Fruit fly (Drosophila melanogaster) whole organism, embryonic: ENCODE data around the gene CG9497.

Source experiments
- Aef1 ChIP-seq: fragments of 200-800 bp; sonication (Bioruptor generic); IDR thresholded peaks from 3 replicates; pipeline ENCODE4 v1.3.6; 2022; ENCODE audit warnings: missing biosample characterization, missing genetic modification characterization
- Antp ChIP-seq: fragments of 200-800 bp; sonication (Bioruptor generic); optimal IDR thresholded peaks from 3 replicates; lab custom pipeline; 2016; ENCODE audit warnings: missing biosample characterization, missing genetic modification characterization
- Atf-2 ChIP-seq: fragments of 200-800 bp; sonication (Bioruptor generic); optimal IDR thresholded peaks from 2 replicates; lab custom pipeline; 2016; ENCODE audit warnings: missing biosample characterization, missing genetic modification characterization
- BEAF-32 ChIP-seq: fragments of 200-800 bp; sonication (Bioruptor generic); optimal IDR thresholded peaks from 3 replicates; lab custom pipeline; 2017; ENCODE audit warnings: missing biosample characterization, missing genetic modification characterization, mild to moderate bottlenecking, moderate library complexity, missing genetic modification reagents
- Bgb ChIP-seq: fragments of 200-800 bp; sonication (Bioruptor generic); IDR thresholded peaks from 2 replicates; pipeline ENCODE4 v1.3.6; 2022; ENCODE audit warnings: missing biosample characterization, missing genetic modification characterization; ENCODE audit not compliant: partially characterized antibody
- CG11695 ChIP-seq: fragments of 200-800 bp; sonication (Bioruptor generic); IDR thresholded peaks from 3 replicates; pipeline ENCODE4 v1.3.6; 2022; ENCODE audit warnings: missing biosample characterization, missing genetic modification characterization
- CG12155 ChIP-seq: fragments of 200-800 bp; sonication (Bioruptor generic); optimal IDR thresholded peaks from 3 replicates; lab custom pipeline; 2016; ENCODE audit warnings: missing biosample characterization, missing genetic modification characterization
- CG14050 ChIP-seq: fragments of 200-800 bp; sonication (Bioruptor generic); IDR thresholded peaks from 3 replicates; pipeline ENCODE4 v1.3.6; 2022; ENCODE audit warnings: missing biosample characterization, missing genetic modification characterization
- CG14965 ChIP-seq: fragments of 200-800 bp; sonication (Bioruptor generic); optimal IDR thresholded peaks from 2 replicates; lab custom pipeline; 2016; ENCODE audit warnings: missing biosample characterization, missing genetic modification characterization, borderline replicate concordance
- CG15479 ChIP-seq: fragments of 200-800 bp; sonication (Bioruptor generic); optimal IDR thresholded peaks from 3 replicates; lab custom pipeline; 2019; ENCODE audit warnings: missing biosample characterization, mild to moderate bottlenecking, missing genetic modification characterization, moderate library complexity
- CG16813 ChIP-seq: fragments of 200-800 bp; sonication (Bioruptor generic); IDR thresholded peaks from 3 replicates; pipeline ENCODE4 v1.3.6; 2022; ENCODE audit warnings: missing biosample characterization, missing genetic modification characterization; ENCODE audit not compliant: partially characterized antibody
- CG17802 ChIP-seq: fragments of 200-800 bp; sonication (Bioruptor generic); optimal IDR thresholded peaks from 2 replicates; lab custom pipeline; 2018; ENCODE audit warnings: missing biosample characterization, mild to moderate bottlenecking, missing genetic modification characterization, moderate library complexity
- CG17829 ChIP-seq: fragments of 200-800 bp; optimal IDR thresholded peaks from 2 replicates; lab custom pipeline; 2019; ENCODE audit warnings: missing biosample characterization, mild to moderate bottlenecking, missing genetic modification characterization, moderate library complexity
- CG17912 ChIP-seq: fragments of 200-800 bp; sonication (Bioruptor generic); optimal IDR thresholded peaks from 2 replicates; lab custom pipeline; 2018; ENCODE audit warnings: missing biosample characterization, mild to moderate bottlenecking, missing genetic modification characterization
- CG18476 ChIP-seq: fragments of 200-800 bp; sonication (Bioruptor generic); optimal IDR thresholded peaks from 2 replicates; lab custom pipeline; 2016; ENCODE audit warnings: missing biosample characterization, mild to moderate bottlenecking, missing genetic modification characterization
- CG2712 ChIP-seq: fragments of 200-800 bp; optimal IDR thresholded peaks from 3 replicates; lab custom pipeline; 2019; ENCODE audit warnings: missing biosample characterization, mild to moderate bottlenecking, missing genetic modification characterization, moderate library complexity
- CG2889 ChIP-seq: fragments of 200-800 bp; sonication (Bioruptor generic); IDR thresholded peaks from 3 replicates; pipeline ENCODE4 v1.3.6; 2022; ENCODE audit warnings: missing biosample characterization, missing genetic modification characterization
- CG3163 ChIP-seq: fragments of 200-800 bp; sonication (Bioruptor generic); optimal IDR thresholded peaks from 3 replicates; lab custom pipeline; 2016; ENCODE audit warnings: missing biosample characterization, missing genetic modification characterization
- CG32767 ChIP-seq: fragments of 200-800 bp; sonication (Bioruptor generic); IDR thresholded peaks from 2 replicates; pipeline ENCODE4 v1.3.6; 2022; ENCODE audit warnings: missing biosample characterization, missing genetic modification characterization
- CG32772 ChIP-seq: fragments of 200-800 bp; sonication (Bioruptor generic); IDR thresholded peaks from 2 replicates; pipeline ENCODE4 v1.3.6; 2022; ENCODE audit warnings: missing biosample characterization, missing genetic modification characterization
- CG4282 ChIP-seq: fragments of 200-800 bp; sonication (Bioruptor generic); optimal IDR thresholded peaks from 2 replicates; lab custom pipeline; 2016; ENCODE audit warnings: missing biosample characterization, missing genetic modification characterization
- CG43689 ChIP-seq: fragments of 200-800 bp; sonication (Bioruptor generic); IDR thresholded peaks from 2 replicates; pipeline ENCODE4 v1.3.6; 2022; ENCODE audit warnings: missing biosample characterization, missing genetic modification characterization
- CG6683 ChIP-seq: fragments of 200-800 bp; sonication (Bioruptor generic); optimal IDR thresholded peaks from 2 replicates; lab custom pipeline; 2017; ENCODE audit warnings: missing biosample characterization, mild to moderate bottlenecking, missing genetic modification characterization, missing genetic modification reagents
- CG6791 ChIP-seq: fragments of 200-800 bp; sonication (Bioruptor generic); IDR thresholded peaks from 3 replicates; pipeline ENCODE4 v1.3.6; 2022; ENCODE audit warnings: missing biosample characterization, missing genetic modification characterization; ENCODE audit not compliant: partially characterized antibody
- CG8290 ChIP-seq, 3 experiments: fragments of 200-800 bp; sonication (Bioruptor generic); optimal IDR thresholded peaks; 2 replicates each; lab custom pipeline; 2016 to 2019; ENCODE audit warnings: missing biosample characterization in 3 of 3, missing genetic modification characterization in 3 of 3, mild to moderate bottlenecking in 2 of 3, moderate library complexity in 1 of 3
- CG8765 ChIP-seq: fragments of 200-800 bp; sonication (Bioruptor generic); IDR thresholded peaks from 2 replicates; pipeline ENCODE4 v1.3.6; 2022; ENCODE audit warnings: missing biosample characterization, missing genetic modification characterization
- Chrac-16 ChIP-seq: fragments of 200-800 bp; sonication (Bioruptor generic); optimal IDR thresholded peaks from 3 replicates; lab custom pipeline; 2016; ENCODE audit warnings: missing biosample characterization, missing genetic modification characterization
- Ets65A ChIP-seq: fragments of 200-800 bp; sonication (Bioruptor generic); peaks from one replicate; lab custom pipeline; 2016; ENCODE audit warnings: missing biosample characterization, missing genetic modification characterization
- H2.0 ChIP-seq: fragments of 200-800 bp; sonication (Bioruptor generic); IDR thresholded peaks from 2 replicates; pipeline ENCODE4 v1.3.6; 2022; ENCODE audit warnings: missing biosample characterization, missing genetic modification characterization
- HLH3B ChIP-seq: fragments of 200-800 bp; sonication (Bioruptor generic); IDR thresholded peaks from 2 replicates; pipeline ENCODE4 v1.3.6; 2022; ENCODE audit warnings: missing biosample characterization, missing genetic modification characterization
- Lim3 ChIP-seq: fragments of 200-800 bp; sonication (Bioruptor generic); IDR thresholded peaks from 2 replicates; pipeline ENCODE4 v1.3.6; 2022; ENCODE audit warnings: missing biosample characterization, missing genetic modification characterization
- NK7.1 ChIP-seq: fragments of 200-800 bp; sonication (Bioruptor generic); optimal IDR thresholded peaks from 3 replicates; lab custom pipeline; 2016; ENCODE audit warnings: missing biosample characterization, missing genetic modification characterization
- Poxn ChIP-seq: fragments of 200-800 bp; sonication (Bioruptor generic); IDR thresholded peaks from 2 replicates; pipeline ENCODE4 v1.3.6; 2022; ENCODE audit warnings: missing biosample characterization, missing genetic modification characterization
- Rx ChIP-seq: fragments of 200-800 bp; sonication (Bioruptor generic); IDR thresholded peaks from 2 replicates; pipeline ENCODE4 v1.3.6; 2022; ENCODE audit warnings: missing biosample characterization, missing genetic modification characterization
- YL-1 ChIP-seq: fragments of 200-800 bp; sonication (Bioruptor generic); optimal IDR thresholded peaks from 3 replicates; lab custom pipeline; 2017; ENCODE audit warnings: missing biosample characterization, mild to moderate bottlenecking, missing genetic modification characterization
- ato ChIP-seq: fragments of 200-800 bp; sonication (Bioruptor generic); IDR thresholded peaks from 2 replicates; pipeline ENCODE4 v1.3.6; 2022; ENCODE audit warnings: missing biosample characterization, missing genetic modification characterization; ENCODE audit not compliant: partially characterized antibody
- br ChIP-seq: fragments of >200 bp; optimal IDR thresholded peaks from 2 replicates; lab custom pipeline; 2017
- cas ChIP-seq: fragments of 200-800 bp; sonication (Bioruptor generic); IDR thresholded peaks from 2 replicates; pipeline ENCODE4 v1.3.6; 2022; ENCODE audit warnings: missing biosample characterization, missing genetic modification characterization
- cato ChIP-seq: fragments of 200-800 bp; sonication (Bioruptor generic); optimal IDR thresholded peaks from 2 replicates; lab custom pipeline; 2016; ENCODE audit warnings: missing biosample characterization, missing genetic modification characterization, borderline replicate concordance
- cg ChIP-seq: fragments of 200-800 bp; sonication (Bioruptor generic); optimal IDR thresholded peaks from 3 replicates; lab custom pipeline; 2019; ENCODE audit warnings: missing biosample characterization, mild to moderate bottlenecking, missing genetic modification characterization, moderate library complexity
- crol ChIP-seq: fragments of 200-800 bp; sonication (Bioruptor generic); IDR thresholded peaks from 2 replicates; pipeline ENCODE4 v1.3.6; 2022; ENCODE audit warnings: missing biosample characterization, missing genetic modification characterization
- dimm ChIP-seq: fragments of 200-800 bp; sonication (Bioruptor generic); IDR thresholded peaks from 2 replicates; pipeline ENCODE4 v1.3.6; 2022; ENCODE audit warnings: missing biosample characterization, missing genetic modification characterization
- dmrt99B ChIP-seq: fragments of 200-800 bp; sonication (Bioruptor generic); optimal IDR thresholded peaks from 2 replicates; lab custom pipeline; 2018; ENCODE audit warnings: missing biosample characterization, mild to moderate bottlenecking, missing genetic modification characterization, moderate library complexity
- fd102C ChIP-seq: fragments of 200-800 bp; sonication (Bioruptor generic); optimal IDR thresholded peaks from 2 replicates; lab custom pipeline; 2018; ENCODE audit warnings: missing biosample characterization, mild to moderate bottlenecking, missing genetic modification characterization, moderate library complexity
- gce ChIP-seq: fragments of 200-800 bp; sonication (Bioruptor generic); IDR thresholded peaks from 3 replicates; pipeline ENCODE4 v1.3.6; 2022; ENCODE audit warnings: missing biosample characterization, missing genetic modification characterization
- hb ChIP-seq: fragments of 200-800 bp; sonication (Bioruptor generic); IDR thresholded peaks from 3 replicates; pipeline ENCODE4 v1.3.6; 2022; ENCODE audit warnings: missing biosample characterization, missing genetic modification characterization; ENCODE audit not compliant: partially characterized antibody
- insv ChIP-seq, 2 experiments: fragments of 200-800 bp; sonication (Bioruptor generic); optimal IDR thresholded peaks; 3 replicates each; lab custom pipeline; 2016 to 2018; ENCODE audit warnings: missing biosample characterization in 2 of 2, missing genetic modification characterization in 2 of 2
- lola ChIP-seq, 3 experiments: fragments of >200 bp in 2 of 3; fragments of 200-800 bp in 1 of 3; sonication (Bioruptor generic) in 1 of 3; optimal IDR thresholded peaks; 2 replicates each; lab custom pipeline; 2017 to 2019; ENCODE audit warnings: missing biosample characterization in 3 of 3, missing genetic modification characterization in 3 of 3, mild to moderate bottlenecking in 1 of 3, moderate library complexity in 1 of 3
- pros ChIP-seq: fragments of 200-800 bp; sonication (Bioruptor generic); optimal IDR thresholded peaks from 3 replicates; lab custom pipeline; 2019; ENCODE audit warnings: missing biosample characterization, mild to moderate bottlenecking, missing genetic modification characterization, moderate library complexity
- tup ChIP-seq: fragments of 200-800 bp; sonication (Bioruptor generic); optimal IDR thresholded peaks from 2 replicates; lab custom pipeline; 2016; ENCODE audit warnings: missing biosample characterization, mild to moderate bottlenecking, missing genetic modification characterization, moderate library complexity

CG9497 gene

DNA sequence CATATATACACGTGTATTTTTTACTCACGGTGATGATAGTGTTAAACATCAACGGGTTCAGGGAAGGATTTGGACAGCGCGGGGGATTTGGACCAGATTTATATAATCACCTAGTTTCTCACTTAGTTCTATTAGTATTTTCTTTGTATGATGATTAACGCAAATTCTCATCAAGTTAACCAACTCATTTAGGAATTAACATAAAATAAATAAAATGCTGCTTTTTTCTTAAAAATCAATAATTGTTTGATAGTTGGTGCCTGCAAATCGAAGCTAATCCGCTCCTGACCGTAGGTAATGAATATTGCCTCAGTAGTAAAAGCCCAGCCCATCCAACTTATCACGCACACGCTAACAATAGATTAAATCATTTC is 3.6 kb upstream of the CG9497 start (continued):
- TF ChIP-seq fd102C (GFP tag; lab: Kevin White, UChicago) (no peak), NK7.1 (GFP tag; lab: Kevin White, UChicago) (peak; percentile 66), cas (GFP tag; lab: Robert Waterston, UW) (peak; percentile 73), CG14965 (GFP tag; lab: Kevin White, UChicago) (no peak), Antp (GFP tag; lab: Kevin White, UChicago) (peak; percentile 72), Ets65A (GFP tag; lab: Kevin White, UChicago) (peak; percentile 94), CG18476 (GFP tag; lab: Kevin White, UChicago) (peak; percentile 57), CG14050 (peak; percentile 70; the same call in 2 of the 3 replicates), H2.0 (GFP tag; lab: Robert Waterston, UW) (peak; percentile 72), CG2712 (tag; lab: Kevin White, UChicago) (peak; percentile 78), CG8290 (GFP tag; optimal IDR thresholded peaks at IDR 0.05; lab: Kevin White, UChicago) (peak; percentile 33), CG8290 (tag; optimal IDR thresholded peaks at IDR 0.05; lab: Kevin White, UChicago) (no peak), CG12155 (GFP tag; lab: Kevin White, UChicago) (peak; percentile 77), CG32767 (GFP tag; lab: Robert Waterston, UW) (peak; percentile 66; the same call in 1 of the 2 replicates), dimm (GFP tag; lab: Robert Waterston, UW) (peak; percentile 71), CG17802 (peak; percentile 35), crol (GFP tag; lab: Robert Waterston, UW) (no peak), CG15479 (no peak), CG17912 (GFP tag; lab: Kevin White, UChicago) (peak; percentile 36), CG8765 (GFP tag; lab: Robert Waterston, UW) (peak; percentile 55; the same call in 1 of the 2 replicates), BEAF-32 (GFP tag; lab: Kevin White, UChicago) (no peak), pros (GFP tag; lab: Kevin White, UChicago) (no peak), CG16813 (GFP tag; lab: Robert Waterston, UW) (peak; percentile 56; the same call in 2 of the 3 replicates), insv (GFP tag; optimal IDR thresholded peaks at IDR 0.05; lab: Kevin White, UChicago) (peak in 1 of 2 experiments; percentile 35), CG17829 (tag; lab: Kevin White, UChicago) (peak; percentile 70), CG32772 (GFP tag; lab: Robert Waterston, UW) (peak; percentile 81), CG6683 (GFP tag; lab: Kevin White, UChicago) (peak; percentile 54), gce (GFP tag; lab: Robert Waterston, UW) (peak; percentile 66; the same call in 1 of the 3 replicates), cg (GFP tag; lab: Kevin White, UChicago) (no peak), br (no peak), ato (GFP tag; lab: Robert Waterston, UW) (no peak), Chrac-16 (GFP tag; lab: Kevin White, UChicago) (peak; percentile 77), YL-1 (GFP tag; lab: Kevin White, UChicago) (no peak), CG4282 (GFP tag; lab: Kevin White, UChicago) (peak; percentile 30), lola (GFP tag; optimal IDR thresholded peaks at IDR 0.05; lab: Kevin White, UChicago) (peak in 1 of 3 experiments; percentile 35), Atf-2 (GFP tag; lab: Kevin White, UChicago) (peak; percentile 42), tup (GFP tag; lab: Kevin White, UChicago) (peak; percentile 38), Lim3 (GFP tag; lab: Robert Waterston, UW) (peak; percentile 65), HLH3B (GFP tag; lab: Robert Waterston, UW) (peak; percentile 81), Aef1 (GFP tag; lab: Robert Waterston, UW) (peak; percentile 91), Poxn (GFP tag; lab: Robert Waterston, UW) (peak; percentile 69), Bgb (GFP tag; lab: Robert Waterston, UW) (peak; percentile 57), hb (no peak), Rx (GFP tag; lab: Robert Waterston, UW) (peak; percentile 82), dmrt99B (tag; lab: Kevin White, UChicago) (peak; percentile 92), CG6791 (GFP tag; lab: Robert Waterston, UW) (no peak), CG3163 (peak; percentile 42), cato (GFP tag; lab: Kevin White, UChicago) (peak; percentile 32), CG2889 (GFP tag; lab: Robert Waterston, UW) (peak; percentile 71), CG43689 (GFP tag; lab: Robert Waterston, UW) (peak; percentile 69), CG11695 (GFP tag; lab: Robert Waterston, UW) (peak; percentile 87)
